Fruit fly (Drosophila melanogaster) whole organism, embryonic: ENCODE measurements around the gene Men.

Experiments used
- Asciz ChIP-seq: fragments of 200-800 bp; sonication (Bioruptor generic); optimal IDR thresholded peaks from 2 replicates; lab custom pipeline; 2017; ENCODE audit warnings: missing biosample characterization, mild to moderate bottlenecking, missing genetic modification characterization, missing genetic modification reagents
- Atf6 ChIP-seq: fragments of 200-800 bp; sonication (Bioruptor generic); IDR thresholded peaks from 2 replicates; pipeline ENCODE4 v1.3.6; 2022; ENCODE audit warnings: missing biosample characterization, missing genetic modification characterization
- BtbVII ChIP-seq: fragments of 200-800 bp; sonication (Bioruptor generic); optimal IDR thresholded peaks from 3 replicates; lab custom pipeline; 2017; ENCODE audit warnings: missing biosample characterization, mild to moderate bottlenecking, missing genetic modification characterization
- Bteb2 ChIP-seq: fragments of 200-800 bp; sonication (Bioruptor generic); optimal IDR thresholded peaks from 2 replicates; lab custom pipeline; 2016; ENCODE audit warnings: missing biosample characterization, missing genetic modification characterization
- CG11247 ChIP-seq: fragments of 200-800 bp; sonication (Bioruptor generic); IDR thresholded peaks from 2 replicates; pipeline ENCODE4 v1.3.6; 2022; ENCODE audit warnings: missing biosample characterization, missing genetic modification characterization
- CG12391 ChIP-seq: fragments of 200-800 bp; sonication (Bioruptor generic); optimal IDR thresholded peaks from 3 replicates; lab custom pipeline; 2018; ENCODE audit warnings: missing biosample characterization, mild to moderate bottlenecking, missing genetic modification characterization, moderate library complexity
- CG13287 ChIP-seq: fragments of 200-800 bp; sonication (Bioruptor generic); IDR thresholded peaks from 2 replicates; pipeline ENCODE4 v1.3.6; 2022; ENCODE audit warnings: missing biosample characterization, missing genetic modification characterization; ENCODE audit not compliant: partially characterized antibody
- CG1529 ChIP-seq: fragments of 200-800 bp; sonication (Bioruptor generic); optimal IDR thresholded peaks from 3 replicates; lab custom pipeline; 2018; ENCODE audit warnings: missing biosample characterization, missing genetic modification characterization
- CG15479 ChIP-seq: fragments of 200-800 bp; sonication (Bioruptor generic); optimal IDR thresholded peaks from 3 replicates; lab custom pipeline; 2019; ENCODE audit warnings: missing biosample characterization, mild to moderate bottlenecking, missing genetic modification characterization, moderate library complexity
- CG1603 ChIP-seq: fragments of 200-800 bp; sonication (Bioruptor generic); optimal IDR thresholded peaks from 2 replicates; lab custom pipeline; 2019; ENCODE audit warnings: missing biosample characterization, mild to moderate bottlenecking, missing genetic modification characterization, moderate library complexity
- CG2120 ChIP-seq: fragments of 200-800 bp; sonication (Bioruptor generic); optimal IDR thresholded peaks from 3 replicates; lab custom pipeline; 2016; ENCODE audit warnings: missing biosample characterization, missing genetic modification characterization
- CG34376 ChIP-seq: fragments of 200-800 bp; sonication (Bioruptor generic); optimal IDR thresholded peaks from 2 replicates; lab custom pipeline; 2018; ENCODE audit warnings: missing biosample characterization, mild to moderate bottlenecking, missing genetic modification characterization
- CG42726 ChIP-seq: fragments of 200-800 bp; sonication (Bioruptor generic); IDR thresholded peaks from 2 replicates; pipeline ENCODE4 v1.3.6; 2022; ENCODE audit warnings: missing biosample characterization, missing genetic modification characterization; ENCODE audit not compliant: partially characterized antibody
- CG4617 ChIP-seq: fragments of 200-800 bp; sonication (Bioruptor generic); optimal IDR thresholded peaks from 3 replicates; lab custom pipeline; 2016; ENCODE audit warnings: missing biosample characterization, missing genetic modification characterization, borderline replicate concordance
- CG7963 ChIP-seq: fragments of 200-800 bp; sonication (Bioruptor generic); IDR thresholded peaks from 3 replicates; pipeline ENCODE4 v1.3.6; 2022; ENCODE audit warnings: missing biosample characterization, missing genetic modification characterization; ENCODE audit not compliant: partially characterized antibody
- CG9215 ChIP-seq: fragments of 200-800 bp; sonication (Bioruptor generic); IDR thresholded peaks from 2 replicates; pipeline ENCODE4 v1.3.6; 2022; ENCODE audit warnings: missing biosample characterization, missing genetic modification characterization
- CG9876 ChIP-seq: fragments of 200-800 bp; sonication (Bioruptor generic); optimal IDR thresholded peaks from 2 replicates; lab custom pipeline; 2016; ENCODE audit warnings: missing biosample characterization, missing genetic modification characterization
- CG9932 ChIP-seq: fragments of 200-800 bp; sonication (Bioruptor generic); IDR thresholded peaks from 2 replicates; pipeline ENCODE4 v1.3.6; 2022; ENCODE audit warnings: missing biosample characterization, missing genetic modification characterization
- D ChIP-seq, 2 experiments: fragments of 200-800 bp in 1 of 2; fragments of >200 bp in 1 of 2; sonication (Bioruptor generic) in 1 of 2; optimal IDR thresholded peaks; 2 replicates in 1 of 2; 3 replicates in 1 of 2; lab custom pipeline; 2017; ENCODE audit warnings: mild to moderate bottlenecking in 1 of 2, missing biosample characterization in 1 of 2, missing genetic modification characterization in 1 of 2, missing genetic modification reagents in 1 of 2
- Ets65A ChIP-seq: fragments of 200-800 bp; sonication (Bioruptor generic); peaks from one replicate; lab custom pipeline; 2016; ENCODE audit warnings: missing biosample characterization, missing genetic modification characterization
- Fer3 ChIP-seq: fragments of 200-800 bp; sonication (Bioruptor generic); optimal IDR thresholded peaks from 2 replicates; lab custom pipeline; 2018; ENCODE audit warnings: missing biosample characterization, mild to moderate bottlenecking, missing genetic modification characterization, moderate library complexity
- Hand ChIP-seq: fragments of 200-800 bp; sonication (Bioruptor generic); optimal IDR thresholded peaks from 2 replicates; lab custom pipeline; 2017; ENCODE audit warnings: mild to moderate bottlenecking, missing biosample characterization, missing genetic modification reagents, missing genetic modification characterization
- Neu2 ChIP-seq: fragments of 200-800 bp; sonication (Bioruptor generic); optimal IDR thresholded peaks from 3 replicates; lab custom pipeline; 2016; ENCODE audit warnings: missing biosample characterization, missing genetic modification characterization, borderline replicate concordance
- Spps ChIP-seq: fragments of 200-800 bp; sonication (Bioruptor generic); optimal IDR thresholded peaks from 2 replicates; lab custom pipeline; 2018; ENCODE audit warnings: missing biosample characterization, mild to moderate bottlenecking, missing genetic modification characterization
- abd-A ChIP-seq: fragments of 200-800 bp; sonication (Bioruptor generic); optimal IDR thresholded peaks from 3 replicates; lab custom pipeline; 2019; ENCODE audit warnings: missing biosample characterization, mild to moderate bottlenecking, missing genetic modification characterization, moderate library complexity
- az2 ChIP-seq: fragments of 200-800 bp; sonication (Bioruptor generic); optimal IDR thresholded peaks from 3 replicates; lab custom pipeline; 2016; ENCODE audit warnings: missing biosample characterization, missing genetic modification characterization
- btn ChIP-seq: fragments of 200-800 bp; sonication (Bioruptor generic); optimal IDR thresholded peaks from 2 replicates; lab custom pipeline; 2016; ENCODE audit warnings: missing biosample characterization, missing genetic modification characterization
- chinmo ChIP-seq: fragments of 200-800 bp; sonication (Bioruptor generic); IDR thresholded peaks from 4 replicates; pipeline ENCODE4 v1.3.6; 2022; ENCODE audit warnings: missing biosample characterization, missing genetic modification characterization; ENCODE audit not compliant: partially characterized antibody
- corto ChIP-seq: fragments of 200-800 bp; sonication (Bioruptor generic); optimal IDR thresholded peaks from 2 replicates; lab custom pipeline; 2016; ENCODE audit warnings: missing biosample characterization, mild to moderate bottlenecking, missing genetic modification characterization, moderate library complexity
- crc ChIP-seq: fragments of 200-800 bp; sonication (Bioruptor generic); optimal IDR thresholded peaks from 2 replicates; lab custom pipeline; 2016; ENCODE audit warnings: missing biosample characterization, missing genetic modification characterization
- crp ChIP-seq, 2 experiments: fragments of 200-800 bp; sonication (Bioruptor generic); optimal IDR thresholded peaks; 2 replicates in 1 of 2; 3 replicates in 1 of 2; lab custom pipeline; 2017; ENCODE audit warnings: missing biosample characterization in 2 of 2, missing genetic modification characterization in 2 of 2, mild to moderate bottlenecking in 1 of 2, moderate library complexity in 1 of 2
- dmrt11E ChIP-seq: fragments of 200-800 bp; sonication (Bioruptor generic); optimal IDR thresholded peaks from 3 replicates; lab custom pipeline; 2018; ENCODE audit warnings: missing biosample characterization, mild to moderate bottlenecking, missing genetic modification characterization, moderate library complexity
- ems ChIP-seq: fragments of 200-800 bp; sonication (Bioruptor generic); optimal IDR thresholded peaks from 3 replicates; lab custom pipeline; 2016; ENCODE audit warnings: missing biosample characterization, missing genetic modification characterization
- fu2 ChIP-seq: fragments of 200-800 bp; sonication (Bioruptor generic); optimal IDR thresholded peaks from 2 replicates; lab custom pipeline; 2016; ENCODE audit warnings: missing biosample characterization, missing genetic modification characterization
- kay ChIP-seq: fragments of 200-800 bp; sonication (Bioruptor generic); optimal IDR thresholded peaks from 2 replicates; lab custom pipeline; 2016; ENCODE audit warnings: missing biosample characterization, missing genetic modification characterization
- psq ChIP-seq: fragments of 200-800 bp; sonication (Bioruptor generic); optimal IDR thresholded peaks from 2 replicates; lab custom pipeline; 2017; ENCODE audit warnings: missing biosample characterization, missing genetic modification characterization
- run ChIP-seq: fragments of 200-800 bp; sonication (Bioruptor generic); optimal IDR thresholded peaks from 3 replicates; lab custom pipeline; 2018; ENCODE audit warnings: missing biosample characterization, mild to moderate bottlenecking, missing genetic modification characterization
- scrt ChIP-seq: fragments of 200-800 bp; sonication (Bioruptor generic); optimal IDR thresholded peaks from 2 replicates; lab custom pipeline; 2018; ENCODE audit warnings: missing biosample characterization, mild to moderate bottlenecking, missing genetic modification characterization, moderate library complexity
- sd ChIP-seq: fragments of 200-800 bp; sonication (Bioruptor generic); optimal IDR thresholded peaks from 3 replicates; lab custom pipeline; 2018; ENCODE audit warnings: missing biosample characterization, mild to moderate bottlenecking, missing genetic modification characterization, moderate library complexity
- sim ChIP-seq: fragments of 200-800 bp; sonication (Bioruptor generic); IDR thresholded peaks from 2 replicates; pipeline ENCODE4 v1.3.6; 2022; ENCODE audit warnings: missing biosample characterization, missing genetic modification characterization
- slou ChIP-seq: fragments of 200-800 bp; sonication (Bioruptor generic); optimal IDR thresholded peaks from 3 replicates; lab custom pipeline; 2016; ENCODE audit warnings: missing biosample characterization, missing genetic modification characterization
- so ChIP-seq: fragments of 200-800 bp; sonication (Bioruptor generic); IDR thresholded peaks from 3 replicates; pipeline ENCODE4 v1.3.6; 2022; ENCODE audit warnings: missing biosample characterization, missing genetic modification characterization
- tio ChIP-seq: fragments of 200-800 bp; sonication (Bioruptor generic); optimal IDR thresholded peaks from 2 replicates; lab custom pipeline; 2017; ENCODE audit warnings: missing biosample characterization, missing genetic modification characterization, inconsistent platforms
- unpg ChIP-seq: fragments of 200-800 bp; sonication (Bioruptor generic); optimal IDR thresholded peaks from 3 replicates; lab custom pipeline; 2018; ENCODE audit warnings: missing biosample characterization, mild to moderate bottlenecking, missing genetic modification characterization, moderate library complexity
- vvl ChIP-seq: fragments of 200-800 bp; sonication (Bioruptor generic); IDR thresholded peaks from 2 replicates; pipeline ENCODE4 v1.3.6; 2022; ENCODE audit warnings: missing biosample characterization, missing genetic modification characterization
- z ChIP-seq: fragments of 200-800 bp; sonication (Bioruptor generic); IDR thresholded peaks from 3 replicates; pipeline ENCODE4 v1.3.6; 2022; ENCODE audit warnings: missing biosample characterization, missing genetic modification characterization

Gene Men

DNA sequence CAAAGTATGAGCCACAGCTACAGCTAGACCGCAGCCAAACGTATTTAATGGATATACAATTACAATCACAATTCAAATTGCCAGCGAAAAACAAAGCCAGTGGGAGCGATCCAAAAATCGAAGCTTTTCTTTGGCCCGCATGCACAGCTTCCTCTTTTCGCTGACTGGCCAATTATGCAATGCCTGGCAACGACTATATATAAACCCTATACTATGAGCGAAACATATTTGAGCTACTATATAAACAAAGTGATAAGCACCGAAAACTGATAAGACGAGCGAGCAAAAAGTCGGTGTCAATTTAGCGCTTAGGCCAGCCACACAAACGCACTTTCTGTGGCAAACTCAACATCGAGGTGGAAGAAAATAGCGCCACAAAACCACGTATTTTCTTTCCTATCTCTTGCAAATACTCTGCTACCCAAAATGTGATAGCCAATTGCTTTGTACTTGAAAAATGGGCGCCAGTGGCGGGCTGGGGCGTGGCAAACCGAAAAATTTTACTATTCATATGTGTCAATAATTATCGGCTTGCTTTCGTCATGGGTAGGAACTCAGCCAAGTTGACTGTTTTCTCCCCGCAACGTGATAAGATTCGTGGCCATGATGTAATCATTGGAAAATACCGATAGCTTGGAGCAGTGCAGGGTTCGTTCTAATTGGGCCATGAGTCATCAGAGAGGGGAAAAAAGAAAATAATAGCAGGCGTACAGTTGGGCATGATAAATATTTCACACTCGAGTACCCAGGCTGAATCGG lies 22.4 kb downstream of the Men start (continued):
- TF ChIP-seq sd (tag; lab: Kevin White, UChicago), result peak; percentile 70
- TF ChIP-seq slou (GFP tag; lab: Kevin White, UChicago), result no peak
- TF ChIP-seq corto, result no peak
- no peak for TF ChIP-seq psq (GFP tag; lab: Kevin White, UChicago)
- TF ChIP-seq chinmo (GFP tag; lab: Robert Waterston, UW), result no peak
- no peak for TF ChIP-seq abd-A
- TF ChIP-seq CG1529 (GFP tag; lab: Kevin White, UChicago), result no peak
- no peak for TF ChIP-seq scrt
- TF ChIP-seq Neu2 (GFP tag; lab: Kevin White, UChicago), result no peak
- TF ChIP-seq Atf6, result no peak
- TF ChIP-seq BtbVII (GFP tag; lab: Kevin White, UChicago), result peak; percentile 26
- TF ChIP-seq CG34376 (GFP tag; lab: Kevin White, UChicago), result peak; percentile 67
- TF ChIP-seq CG12391 (tag; lab: Kevin White, UChicago), result no peak
- no peak for TF ChIP-seq crc
- TF ChIP-seq CG9215 (GFP tag; lab: Robert Waterston, UW), result no peak

DNA sequence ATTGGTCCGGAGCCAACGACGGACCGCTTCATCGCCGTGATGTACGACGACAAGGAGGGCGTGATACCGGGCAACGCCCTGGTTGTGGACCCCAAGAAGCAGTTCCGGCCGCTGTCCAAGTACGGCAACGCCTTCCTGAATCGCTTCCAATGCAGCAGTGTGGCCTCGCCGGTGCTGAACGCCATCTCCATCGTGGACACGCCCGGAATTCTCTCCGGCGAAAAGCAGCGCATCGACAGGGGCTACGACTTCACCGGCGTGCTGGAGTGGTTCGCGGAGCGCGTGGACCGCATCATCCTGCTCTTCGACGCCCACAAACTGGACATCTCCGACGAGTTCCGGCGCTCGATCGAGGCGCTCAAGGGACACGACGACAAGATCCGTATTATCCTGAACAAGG lies 23.9 kb downstream of the Men start:
- TF ChIP-seq CG42726 (GFP tag; lab: Robert Waterston, UW) (no peak), Ets65A (GFP tag; lab: Kevin White, UChicago) (peak; percentile 63)

dm6 chr3R:12697571-12698039 lies 24.6 kb downstream of the Men start:
- TF ChIP-seq CG9876 (GFP tag; lab: Kevin White, UChicago), result no peak
- no peak for TF ChIP-seq ems (GFP tag; lab: Kevin White, UChicago)
- peak; percentile 12 for TF ChIP-seq CG4617
- peak; percentile 37 for TF ChIP-seq CG34376 (GFP tag; lab: Kevin White, UChicago)
- no peak for TF ChIP-seq btn
- no peak for TF ChIP-seq run
- peak; percentile 63 for TF ChIP-seq kay (GFP tag; lab: Kevin White, UChicago)
- TF ChIP-seq CG15479 (GFP tag; lab: Kevin White, UChicago), result no peak
- no peak for TF ChIP-seq z
- TF ChIP-seq tio (GFP tag; lab: Kevin White, UChicago), result no peak
- TF ChIP-seq corto, result no peak
- TF ChIP-seq Asciz (GFP tag; lab: Kevin White, UChicago), result no peak
- no peak for TF ChIP-seq crp (GFP tag; optimal IDR thresholded peaks at IDR 0.05; lab: Kevin White, UChicago)
- TF ChIP-seq CG1603 (tag; lab: Kevin White, UChicago), result no peak
- TF ChIP-seq CG9932 (GFP tag; lab: Robert Waterston, UW), result no peak
- TF ChIP-seq sim (GFP tag; lab: Robert Waterston, UW), result no peak
- TF ChIP-seq CG11247, result no peak
- no peak for TF ChIP-seq CG7963
- no peak for TF ChIP-seq az2 (GFP tag; lab: Kevin White, UChicago)
- no peak for TF ChIP-seq unpg (GFP tag; lab: Kevin White, UChicago)
- TF ChIP-seq CG2120 (GFP tag; lab: Kevin White, UChicago), result no peak
- no peak for TF ChIP-seq D (optimal IDR thresholded peaks at IDR 0.05; lab: Kevin White, UChicago)
- TF ChIP-seq D (GFP tag; optimal IDR thresholded peaks at IDR 0.05; lab: Kevin White, UChicago), result no peak
- TF ChIP-seq Spps (tag; lab: Kevin White, UChicago), result no peak
- no peak for TF ChIP-seq vvl (GFP tag; lab: Robert Waterston, UW)
- TF ChIP-seq Fer3, result no peak
- TF ChIP-seq fu2 (GFP tag; lab: Kevin White, UChicago), result no peak
- TF ChIP-seq CG13287 (GFP tag; lab: Robert Waterston, UW), result peak; percentile 71
- TF ChIP-seq so (GFP tag; lab: Robert Waterston, UW), result no peak
- no peak for TF ChIP-seq Bteb2
- TF ChIP-seq Hand, result no peak
- no peak for TF ChIP-seq dmrt11E (tag; lab: Kevin White, UChicago)
